Fruit fly (Drosophila melanogaster): ENCODE measurements around the gene sas.

Gene sas

DNA sequence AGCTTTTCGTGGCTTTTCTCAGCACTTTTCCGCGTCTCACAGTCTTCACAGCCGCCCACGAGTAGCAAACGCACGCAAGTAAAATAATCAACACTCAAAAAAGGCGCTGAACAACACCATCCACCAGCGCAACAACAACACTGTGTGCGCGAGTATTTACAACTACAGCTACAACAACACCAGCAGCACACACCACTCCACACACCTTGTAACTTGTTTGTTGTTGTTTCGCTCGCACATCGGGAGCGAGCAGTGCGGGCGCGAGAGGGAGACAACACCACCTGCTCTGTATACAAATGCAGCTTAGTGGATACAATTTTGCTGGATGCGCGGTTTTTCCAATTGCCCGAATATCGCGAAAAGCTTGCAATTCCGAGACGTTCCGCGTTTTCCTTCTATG is 38.9 kb upstream of the sas start (continued):
- TF ChIP-seq CG8089 (GFP tag; optimal IDR thresholded peaks at IDR 0.05), result no peak
- no peak for TF ChIP-seq CG14441 (GFP tag; IDR thresholded peaks at IDR 0.05)
- TF ChIP-seq CG18599 (GFP tag; optimal IDR thresholded peaks at IDR 0.05), result no peak
- no peak for TF ChIP-seq Usf (GFP tag; optimal IDR thresholded peaks at IDR 0.05)
- TF ChIP-seq CG8478 (optimal IDR thresholded peaks at IDR 0.05), result peak; percentile 94
- peak; percentile 23 for TF ChIP-seq CG12071 (GFP tag; optimal IDR thresholded peaks at IDR 0.05)
- TF ChIP-seq bcd (GFP tag; optimal IDR thresholded peaks at IDR 0.05), result no peak
- no peak for TF ChIP-seq Nf-YC (tag; optimal IDR thresholded peaks at IDR 0.05)
- 0 out of 3 replicates have a peak, but pooled peaks have one; percentile 3 for TF ChIP-seq so (GFP tag; IDR thresholded peaks at IDR 0.05)
- TF ChIP-seq z (GFP tag; IDR thresholded peaks at IDR 0.05), result no peak
- no peak for TF ChIP-seq unc-4 (GFP tag; IDR thresholded peaks at IDR 0.05; ENCODE audit: partially characterized antibody)
- no peak for TF ChIP-seq CG3726 (GFP tag; IDR thresholded peaks at IDR 0.05)
- TF ChIP-seq CG3407 (GFP tag; optimal IDR thresholded peaks at IDR 0.05), result no peak
- no peak for TF ChIP-seq tup (GFP tag; optimal IDR thresholded peaks at IDR 0.05)
- TF ChIP-seq dimm (GFP tag; IDR thresholded peaks at IDR 0.05), result no peak
- TF ChIP-seq CG6791 (GFP tag; IDR thresholded peaks at IDR 0.05; ENCODE audit: partially characterized antibody), result no peak
- TF ChIP-seq sd (tag; optimal IDR thresholded peaks at IDR 0.05), result peak; percentile 82
- TF ChIP-seq Ssrp (tag; optimal IDR thresholded peaks at IDR 0.05), result no peak
- no peak for TF ChIP-seq ssp (GFP tag; IDR thresholded peaks at IDR 0.05)
- TF ChIP-seq chm (GFP tag; IDR thresholded peaks at IDR 0.05), result peak; percentile 55
- TF ChIP-seq CG34224 (GFP tag; IDR thresholded peaks at IDR 0.05; ENCODE audit: partially characterized antibody), result no peak
- no peak for TF ChIP-seq trh (GFP tag; optimal IDR thresholded peaks at IDR 0.05)
- TF ChIP-seq ranshi (GFP tag; IDR thresholded peaks at IDR 0.05), result no peak
- TF ChIP-seq sens-2 (GFP tag; IDR thresholded peaks at IDR 0.05), result no peak
- TF ChIP-seq CoRest (tag; optimal IDR thresholded peaks at IDR 0.05), result no peak
- peak; percentile 20; the same call in 2 of the 3 replicates for TF ChIP-seq Opbp (GFP tag; IDR thresholded peaks at IDR 0.05; ENCODE audit: partially characterized antibody)
- TF ChIP-seq CG6765 (GFP tag; optimal IDR thresholded peaks at IDR 0.05), result no peak
- TF ChIP-seq HmgD (GFP tag; optimal IDR thresholded peaks at IDR 0.05), result peak; percentile 72
- TF ChIP-seq inv (GFP tag; IDR thresholded peaks at IDR 0.05; ENCODE audit: partially characterized antibody), result no peak
- TF ChIP-seq HLH4C (GFP tag; IDR thresholded peaks at IDR 0.05; ENCODE audit: partially characterized antibody), result no peak
- TF ChIP-seq CG13296 (GFP tag; optimal IDR thresholded peaks at IDR 0.05), result no peak
- TF ChIP-seq C15 (GFP tag; IDR thresholded peaks at IDR 0.05), result no peak
- TF ChIP-seq MESR4 (GFP tag; optimal IDR thresholded peaks at IDR 0.05), result peak; percentile 91
- no peak for TF ChIP-seq CG15073 (GFP tag; optimal IDR thresholded peaks at IDR 0.05)
- TF ChIP-seq CG1529 (GFP tag; optimal IDR thresholded peaks at IDR 0.05), result no peak
- peak; percentile 8 for TF ChIP-seq Dp (GFP tag; optimal IDR thresholded peaks at IDR 0.05)
- TF ChIP-seq CG4424 (GFP tag; optimal IDR thresholded peaks at IDR 0.05), result no peak
- no peak for TF ChIP-seq jumu (GFP tag; optimal IDR thresholded peaks at IDR 0.05)
- TF ChIP-seq jigr1 (GFP tag; IDR thresholded peaks at IDR 0.05), result no peak
- TF ChIP-seq CG15696 (tag; optimal IDR thresholded peaks at IDR 0.05), result no peak
- no peak for TF ChIP-seq fd3F (GFP tag; optimal IDR thresholded peaks at IDR 0.05)
- no peak for TF ChIP-seq Hey (tag; optimal IDR thresholded peaks at IDR 0.05)
- no peak for TF ChIP-seq CG10209 (GFP tag; optimal IDR thresholded peaks at IDR 0.05)
- TF ChIP-seq zfh1 (GFP tag; IDR thresholded peaks at IDR 0.05), result no peak
- TF ChIP-seq CG9932 (GFP tag; IDR thresholded peaks at IDR 0.05), result no peak
- TF ChIP-seq Hr3 (GFP tag; optimal IDR thresholded peaks at IDR 0.05), result no peak
- no peak for TF ChIP-seq Atf3 (GFP tag; optimal IDR thresholded peaks at IDR 0.05)
- TF ChIP-seq NFAT (GFP tag; IDR thresholded peaks at IDR 0.05), result no peak
- no peak for TF ChIP-seq CG11504 (tag; optimal IDR thresholded peaks at IDR 0.05)
- TF ChIP-seq CG1832 (GFP tag; optimal IDR thresholded peaks at IDR 0.05), result peak; percentile 96
- peak in 1 of 2 experiments; percentile 9 for TF ChIP-seq Trl (optimal IDR thresholded peaks at IDR 0.05)
- no peak for TF ChIP-seq Trl (GFP tag; optimal IDR thresholded peaks at IDR 0.05)

All from whole organism, embryonic.